Worm (Caenorhabditis elegans): ENCODE results near the gene mrpl-39.

The mrpl-39 gene

DNA sequence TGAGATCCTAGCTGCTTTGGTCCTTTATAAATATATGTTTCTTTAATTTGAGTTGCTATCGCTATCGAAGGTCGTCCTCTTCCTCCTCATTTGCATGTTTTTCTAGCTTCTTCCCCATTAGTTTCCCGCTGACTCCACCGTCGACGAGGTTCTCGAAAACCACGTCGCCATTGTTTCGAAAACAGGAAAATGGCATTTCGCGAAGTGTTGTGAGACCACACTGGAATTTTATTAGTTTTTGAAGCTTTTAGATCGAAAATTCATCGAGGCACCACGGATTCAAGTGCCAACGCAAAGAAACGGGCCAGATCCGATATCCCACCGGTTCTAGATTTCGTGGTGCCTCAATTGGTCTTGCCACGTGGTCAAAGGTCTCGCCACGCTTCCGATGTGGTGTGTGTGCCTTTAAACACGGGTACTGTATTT is 49.1 kb downstream of the mrpl-39 start (continued):
- TF ChIP-seq nhr-111 (GFP tag; optimal IDR thresholded peaks at IDR 0.05) (no peak), ceh-28 (tag; optimal IDR thresholded peaks at IDR 0.05) (no peak), ces-1 (GFP tag; optimal IDR thresholded peaks at IDR 0.05) (no peak), nhr-25 (tag; optimal IDR thresholded peaks at IDR 0.05; ENCODE audit: borderline replicate concordance, insufficient read depth) (no peak), mxl-2 (GFP tag; conservative IDR thresholded peaks at IDR 0.05) (no peak), egl-43 (GFP tag; IDR thresholded peaks at IDR 0.05) (no peak), snpc-4 (tag; optimal IDR thresholded peaks at IDR 0.05) (no peak), ama-1 (optimal IDR thresholded peaks at IDR 0.05) (no peak), duxl-1 (tag; optimal IDR thresholded peaks at IDR 0.05; ENCODE audit: poor library complexity) (no peak), nhr-48 (tag; optimal IDR thresholded peaks at IDR 0.05) (no peak), ctbp-1 (GFP tag; IDR thresholded peaks at IDR 0.05) (no peak), hlh-11 (tag; optimal IDR thresholded peaks at IDR 0.05) (no peak), F49E8.2 (tag; optimal IDR thresholded peaks at IDR 0.05; ENCODE audit: borderline replicate concordance) (peak; percentile 7), vab-7 (GFP tag; IDR thresholded peaks at IDR 0.05) (no peak), mdt-29 (GFP tag; IDR thresholded peaks at IDR 0.05) (no peak), spr-3 (GFP tag; optimal IDR thresholded peaks at IDR 0.05) (no peak), ztf-7 (tag; optimal IDR thresholded peaks at IDR 0.05) (no peak), hif-1 (tag; optimal IDR thresholded peaks at IDR 0.05) (no peak), attf-4 (tag; optimal IDR thresholded peaks at IDR 0.05) (no peak), spr-1 (tag; optimal IDR thresholded peaks at IDR 0.05) (no peak), unc-62 (GFP tag; optimal IDR thresholded peaks at IDR 0.05 in 1 of 2) (no peak), unc-62 (tag; optimal IDR thresholded peaks at IDR 0.05) (no peak), ztf-11 (tag; optimal IDR thresholded peaks at IDR 0.05) (no peak), zag-1 (tag; optimal IDR thresholded peaks at IDR 0.05) (no peak), dmd-8 (GFP tag; IDR thresholded peaks at IDR 0.05) (0 out of 2 replicates have a peak, but pooled peaks have one; percentile 23), lim-7 (GFP tag; IDR thresholded peaks at IDR 0.05) (no peak), ZK337.2 (GFP tag; IDR thresholded peaks at IDR 0.05) (no peak), unc-130 (GFP tag; optimal IDR thresholded peaks at IDR 0.05) (peak; percentile 54), T26A8.4 (GFP tag; IDR thresholded peaks at IDR 0.05) (no peak), tra-1 (GFP tag; IDR thresholded peaks at IDR 0.05) (no peak), unc-39 (tag; optimal IDR thresholded peaks at IDR 0.05) (no peak), lin-38 (GFP tag; IDR thresholded peaks at IDR 0.05) (peak; percentile 67), nhr-41 (GFP tag; IDR thresholded peaks at IDR 0.05) (no peak), dve-1 (tag; optimal IDR thresholded peaks at IDR 0.05; ENCODE audit: insufficient read depth) (no peak), mes-2 (tag; optimal IDR thresholded peaks at IDR 0.05; ENCODE audit: poor library complexity, severe bottlenecking) (peak; percentile 18), nhr-6 (tag; optimal IDR thresholded peaks at IDR 0.05) (no peak), F44E2.7 (GFP tag; IDR thresholded peaks at IDR 0.05) (0 out of 2 replicates have a peak, but pooled peaks have one; percentile 22)

DNA sequence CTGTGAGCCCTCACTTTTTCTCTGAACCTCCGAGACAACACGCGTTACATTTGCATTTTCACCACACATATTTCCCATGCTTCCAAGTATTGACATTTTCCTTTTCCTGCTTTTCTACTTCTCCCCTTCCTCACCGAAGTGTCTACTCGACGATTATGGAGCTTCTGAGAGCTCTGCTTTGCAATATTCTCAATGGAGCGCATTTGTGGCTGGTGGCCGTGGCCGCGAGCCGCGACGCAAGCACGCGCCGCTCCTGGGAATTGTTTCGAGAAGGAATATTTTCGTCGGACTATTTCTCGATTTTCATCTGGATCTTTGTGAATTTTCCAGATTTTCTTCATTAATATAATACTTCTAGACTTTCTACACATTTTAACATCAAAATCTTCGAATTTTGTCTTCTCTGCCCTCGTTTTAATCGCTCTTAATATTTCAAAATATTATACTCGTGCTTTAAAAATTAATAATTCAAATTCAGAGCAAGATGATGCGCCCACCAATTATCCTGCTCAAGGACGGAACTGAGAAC is 50.5 kb downstream of the mrpl-39 start, which contains the start of the genes T10B5.4 and cct-7:
Gene T10B5.4, minus strand, starts transcription at position 40 of the 529 bp plus-strand sequence.
Gene cct-7, plus strand, starts transcription at position 479 of the 529 bp plus-strand sequence.
- peak; percentile 6 for TF ChIP-seq duxl-1 (tag; optimal IDR thresholded peaks at IDR 0.05; ENCODE audit: poor library complexity)
- peak; percentile 75 to 93 for TF ChIP-seq lsy-2 (tag; optimal IDR thresholded peaks at IDR 0.05)
- no peak for TF ChIP-seq ces-1 (GFP tag; optimal IDR thresholded peaks at IDR 0.05)
- peak; percentile 22 for TF ChIP-seq nhr-102 (tag; optimal IDR thresholded peaks at IDR 0.05)
- TF ChIP-seq R02D3.7 (tag; optimal IDR thresholded peaks at IDR 0.05) = no peak
- peak; percentile 76 for TF ChIP-seq arid-1 (GFP tag; conservative IDR thresholded peaks at IDR 0.05)
- TF ChIP-seq aha-1 (tag) = peak; percentile 98
- no peak for TF ChIP-seq sdz-12 (GFP tag; optimal IDR thresholded peaks at IDR 0.05)
- peak; percentile 82 for TF ChIP-seq dpl-1 (GFP tag; optimal IDR thresholded peaks at IDR 0.05)
- TF ChIP-seq jun-1 (tag; optimal IDR thresholded peaks at IDR 0.05) = peak; percentile 38
- no peak for TF ChIP-seq cey-2 (tag; optimal IDR thresholded peaks at IDR 0.05; ENCODE audit: borderline replicate concordance, insufficient read depth)
- TF ChIP-seq ZK546.5 (tag; optimal IDR thresholded peaks at IDR 0.05) = no peak
- TF ChIP-seq dmd-9 (GFP tag; IDR thresholded peaks at IDR 0.05) = no peak
- TF ChIP-seq ceh-28 (tag; optimal IDR thresholded peaks at IDR 0.05) = no peak
- peak; percentile 63; the same call in 1 of the 2 replicates for TF ChIP-seq ZK337.2 (GFP tag; IDR thresholded peaks at IDR 0.05)
- TF ChIP-seq spr-1 (tag; optimal IDR thresholded peaks at IDR 0.05) = peak; percentile 42
- peak; percentile 66 for TF ChIP-seq set-16 (GFP tag; IDR thresholded peaks at IDR 0.05)
- peak; percentile 89 for TF ChIP-seq F37D6.2 (tag; optimal IDR thresholded peaks at IDR 0.05)
- TF ChIP-seq zag-1 (tag; optimal IDR thresholded peaks at IDR 0.05) = peak; percentile 24
- peak; percentile 60; the same call in 1 of the 2 replicates for TF ChIP-seq ceh-44 (GFP tag; IDR thresholded peaks at IDR 0.05)

Measured in whole organism, L4 larva.